Worm (Caenorhabditis elegans): ENCODE results near the gene T24H10.5.

The T24H10.5 gene

ce11 chrII:9127379-9127778 is 26.5 kb downstream of the T24H10.5 start:
- TF ChIP-seq ztf-4 (tag; optimal IDR thresholded peaks at IDR 0.05) (no peak), efl-1 (optimal IDR thresholded peaks at IDR 0.05) (no peak), efl-1 (GFP tag; optimal IDR thresholded peaks at IDR 0.05 in 1 of 2) (peak in 1 of 2 experiments; percentile 20), lin-15B (tag; optimal IDR thresholded peaks at IDR 0.05) (no peak), fkh-8 (tag; optimal IDR thresholded peaks at IDR 0.05) (no peak), lin-13 (GFP tag; optimal IDR thresholded peaks at IDR 0.05) (no peak), aly-2 (tag; optimal IDR thresholded peaks at IDR 0.05) (no peak)

DNA sequence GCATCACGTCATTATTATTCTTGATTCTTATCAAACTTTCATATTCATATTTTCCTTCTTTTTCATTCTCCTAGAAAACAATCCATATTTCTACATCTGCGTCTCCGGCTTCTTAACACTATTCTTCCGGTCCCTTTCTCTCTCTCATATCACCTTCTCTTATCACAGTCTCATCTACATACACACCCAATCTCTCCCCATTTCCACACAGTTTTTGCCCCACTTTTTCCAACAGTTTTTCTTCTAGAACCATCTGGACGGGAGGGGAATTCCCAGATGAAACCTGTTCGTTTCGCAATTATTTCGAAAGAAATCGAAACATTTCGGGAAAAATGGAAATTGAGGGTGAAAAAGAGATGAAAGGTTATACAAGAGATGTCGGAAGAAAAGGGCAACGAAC is 27.2 kb downstream of the T24H10.5 start:
- TF ChIP-seq nhr-71 (tag; optimal IDR thresholded peaks at IDR 0.05): peak; percentile 32
- TF ChIP-seq nhr-77 (tag; optimal IDR thresholded peaks at IDR 0.05): peak; percentile 27
- TF ChIP-seq fkh-8 (tag; optimal IDR thresholded peaks at IDR 0.05): no peak
- no peak for TF ChIP-seq nhr-237 (tag; optimal IDR thresholded peaks at IDR 0.05)
- no peak for TF ChIP-seq sptf-1 (tag; optimal IDR thresholded peaks at IDR 0.05)
- TF ChIP-seq ceh-82 (tag; optimal IDR thresholded peaks at IDR 0.05): peak in 1 of 3 experiments; percentile 22
- TF ChIP-seq grh-1 (GFP tag; IDR thresholded peaks at IDR 0.05): peak; percentile 50
- no peak for TF ChIP-seq dpl-1 (GFP tag; optimal IDR thresholded peaks at IDR 0.05)
- TF ChIP-seq ces-1 (GFP tag; optimal IDR thresholded peaks at IDR 0.05): no peak
- peak in 1 of 2 experiments; percentile 25 for TF ChIP-seq efl-1 (optimal IDR thresholded peaks at IDR 0.05)
- peak in 1 of 2 experiments; percentile 0 for TF ChIP-seq efl-1 (GFP tag; optimal IDR thresholded peaks at IDR 0.05 in 1 of 2)
- no peak for TF ChIP-seq hlh-17 (GFP tag; optimal IDR thresholded peaks at IDR 0.05; ENCODE audit: borderline replicate concordance)
- TF ChIP-seq elt-2 (tag; optimal IDR thresholded peaks at IDR 0.05): peak; percentile 79
- TF ChIP-seq unc-30 (tag; optimal IDR thresholded peaks at IDR 0.05): no peak
- no peak for TF ChIP-seq hlh-4 (tag; optimal IDR thresholded peaks at IDR 0.05)
- peak in 4 of 6 experiments; percentile 15 to 93 (median 91) for TF ChIP-seq elt-3 (tag; optimal IDR thresholded peaks at IDR 0.05)
- no peak for TF ChIP-seq aly-2 (tag; optimal IDR thresholded peaks at IDR 0.05)
- no peak for TF ChIP-seq Y116A8C.19 (tag; optimal IDR thresholded peaks at IDR 0.05; ENCODE audit: borderline replicate concordance)
- peak; percentile 5 for TF ChIP-seq C16A3.4 (tag; optimal IDR thresholded peaks at IDR 0.05)
- peak; percentile 48 for TF ChIP-seq lin-14 (GFP tag; optimal IDR thresholded peaks at IDR 0.05)
- TF ChIP-seq pag-3 (tag; optimal IDR thresholded peaks at IDR 0.05; ENCODE audit: borderline replicate concordance, insufficient read depth): no peak
- TF ChIP-seq F16B12.6 (tag; optimal IDR thresholded peaks at IDR 0.05): no peak
- peak; percentile 7 for TF ChIP-seq nhr-90 (tag; optimal IDR thresholded peaks at IDR 0.05; ENCODE audit: poor library complexity)
- TF ChIP-seq ceh-88 (GFP tag; IDR thresholded peaks at IDR 0.05): no peak
- TF ChIP-seq skn-1 (tag; optimal IDR thresholded peaks at IDR 0.05): peak; percentile 80
- TF ChIP-seq C04F5.9 (tag; optimal IDR thresholded peaks at IDR 0.05): no peak
- no peak for TF ChIP-seq tbx-2 (tag; optimal IDR thresholded peaks at IDR 0.05)
- TF ChIP-seq mef-2 (tag; optimal IDR thresholded peaks at IDR 0.05): no peak
- peak; percentile 39 for TF ChIP-seq nhr-20 (tag; optimal IDR thresholded peaks at IDR 0.05)
- no peak for TF ChIP-seq tlp-1 (tag; optimal IDR thresholded peaks at IDR 0.05)
- TF ChIP-seq snu-23 (GFP tag; optimal IDR thresholded peaks at IDR 0.05): peak; percentile 19
- no peak for TF ChIP-seq unc-62 (GFP tag; optimal IDR thresholded peaks at IDR 0.05)
- TF ChIP-seq egl-13 (tag; optimal IDR thresholded peaks at IDR 0.05): no peak
- peak; percentile 98 for TF ChIP-seq blmp-1 (tag; optimal IDR thresholded peaks at IDR 0.05)
- TF ChIP-seq mep-1 (tag; optimal IDR thresholded peaks at IDR 0.05): peak; percentile 68
- TF ChIP-seq mdl-1 (tag; optimal IDR thresholded peaks at IDR 0.05): peak in 1 of 2 experiments; percentile 2
- TF ChIP-seq zip-4 (GFP tag; optimal IDR thresholded peaks at IDR 0.05): no peak
- no peak for TF ChIP-seq dsc-1 (tag; optimal IDR thresholded peaks at IDR 0.05)
- TF ChIP-seq unc-86 (tag; optimal IDR thresholded peaks at IDR 0.05): no peak
- peak; percentile 75 for TF ChIP-seq nhr-85 (tag)
- no peak for TF ChIP-seq snpc-4 (tag; optimal IDR thresholded peaks at IDR 0.05)
- TF ChIP-seq nhr-47 (tag; optimal IDR thresholded peaks at IDR 0.05): no peak
- TF ChIP-seq pqm-1 (tag; optimal IDR thresholded peaks at IDR 0.05): no peak
- TF ChIP-seq lsy-2 (tag; optimal IDR thresholded peaks at IDR 0.05): peak in 1 of 2 experiments; percentile 36
- TF ChIP-seq ceh-90 (tag; optimal IDR thresholded peaks at IDR 0.05): no peak
- TF ChIP-seq mab-9 (GFP tag; IDR thresholded peaks at IDR 0.05): no peak
- TF ChIP-seq lin-35 (GFP tag; optimal IDR thresholded peaks at IDR 0.05): peak in 1 of 2 experiments; percentile 57
- no peak for TF ChIP-seq nhr-28 (tag; optimal IDR thresholded peaks at IDR 0.05)

Measured in whole organism, L1 larva.